Worm (Caenorhabditis elegans): Measurements from ENCODE around the gene dpf-7.

- TF ChIP-seq R02D3.7 (tag; optimal IDR thresholded peaks at IDR 0.05) (no peak), pqm-1 (tag; optimal IDR thresholded peaks at IDR 0.05) (no peak), skn-1 (tag; optimal IDR thresholded peaks at IDR 0.05) (no peak), egl-27 (tag; optimal IDR thresholded peaks at IDR 0.05) (no peak), pha-4 (tag; optimal IDR thresholded peaks at IDR 0.05) (no peak), ztf-4 (tag; optimal IDR thresholded peaks at IDR 0.05) (no peak), tbx-2 (tag; optimal IDR thresholded peaks at IDR 0.05) (no peak), jun-1 (tag; optimal IDR thresholded peaks at IDR 0.05) (no peak), elt-3 (tag; optimal IDR thresholded peaks at IDR 0.05) (no peak)
Measured at ce11 chrIV:4763844-4764243, 38.5 kb downstream of the dpf-7 start, which contains the start of gene Y17G9B.2.

Measured in whole organism, L3 larva.